Worm (Caenorhabditis elegans) whole organism, L4/young adult: Measurements from ENCODE around the gene fbxb-42.
"Not testable (repeated sequence)": the region's sequence is repeated elsewhere in the genome, so short reads cannot be mapped to it uniquely, and the experiment has no call there.

Experiments
- W03F9.2 ChIP-seq: fragments of 150-350 bp; optimal IDR thresholded peaks from 2 replicates; lab custom pipeline; 2014; ENCODE audit warnings: missing biosample characterization, missing genetic modification characterization
- dao-5 ChIP-seq: sonication (generic microtip); optimal IDR thresholded peaks from 2 replicates; lab custom pipeline; 2016; ENCODE audit warnings: missing genotype, missing genetic modification characterization, moderate library complexity, missing compliant biosample characterization
- him-1 ChIP-seq: sonication (generic microtip); optimal IDR thresholded peaks from 2 replicates; lab custom pipeline; 2016; ENCODE audit warnings: missing genotype, missing genetic modification reagents, missing genetic modification characterization, missing compliant biosample characterization

DNA sequence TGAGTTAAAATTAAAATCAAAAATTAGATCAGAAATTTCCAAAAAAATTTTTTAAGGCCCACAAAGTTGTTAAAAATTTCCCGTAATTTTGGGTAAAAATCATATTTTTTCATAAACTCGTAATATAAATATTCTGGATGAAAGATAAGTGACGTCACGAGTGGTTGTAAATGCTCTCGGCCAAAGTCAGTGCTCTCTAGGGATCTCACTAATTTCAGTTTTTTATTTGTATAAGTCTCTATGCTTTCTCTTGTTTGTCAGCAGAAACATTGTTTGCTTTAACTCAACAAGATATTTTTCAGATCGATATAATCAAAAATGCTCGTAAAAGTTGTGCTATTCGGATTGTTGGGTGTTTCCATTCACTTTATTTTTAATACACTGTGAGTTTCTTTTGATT is 5.8 kb downstream of the fbxb-42 start, which contains the start of gene K05F6.4:
- not testable (repeated sequence) for TF ChIP-seq him-1, W03F9.2, dao-5 (tag; lab: Kevin White, UChicago)
